Worm (Caenorhabditis elegans) whole organism, L4 larva: Measurements from ENCODE around the gene fbxb-16.
"Not testable (repeated sequence)": the region's sequence is repeated elsewhere in the genome, so short reads cannot be mapped to it uniquely, and the experiment has no call there.

Source experiments
- D1046.2 ChIP-seq: fragments of 200-800 bp; sonication (Bioruptor generic); IDR thresholded peaks from 2 replicates; pipeline ENCODE4 v1.3.6; 2022; ENCODE audit warnings: missing genetic modification characterization, missing compliant biosample characterization
- aly-2 ChIP-seq: sonication (generic microtip); optimal IDR thresholded peaks from 2 replicates; lab custom pipeline; 2018; ENCODE audit warnings: missing biosample characterization, missing genetic modification characterization
- ctbp-1 ChIP-seq: fragments of 200-800 bp; sonication (Bioruptor generic); IDR thresholded peaks from 2 replicates; pipeline ENCODE4 v1.3.6; 2022; ENCODE audit warnings: missing genetic modification reagents, missing genetic modification characterization, missing compliant biosample characterization
- daf-16 ChIP-seq, 3 experiments: sonication (generic microtip); optimal IDR thresholded peaks; 2 replicates each; lab custom pipeline; 2016 to 2017; ENCODE audit warnings: missing genetic modification characterization in 3 of 3, missing genetic modification reagents in 3 of 3, mild to moderate bottlenecking in 2 of 3, missing compliant biosample characterization in 2 of 3, missing biosample characterization in 1 of 3, moderate library complexity in 1 of 3
- daf-8 ChIP-seq: fragments of 200-800 bp; sonication (Bioruptor generic); IDR thresholded peaks from 2 replicates; pipeline ENCODE4 v1.3.6; 2022; ENCODE audit warnings: missing genetic modification characterization, missing compliant biosample characterization
- fos-1 ChIP-seq: fragments of 150-350 bp; optimal IDR thresholded peaks from 2 replicates; lab custom pipeline; 2014; ENCODE audit warnings: missing biosample characterization, missing genetic modification characterization
- lin-39 ChIP-seq: fragments of 150-350 bp; optimal IDR thresholded peaks from 2 replicates; lab custom pipeline; 2014; ENCODE audit warnings: missing biosample characterization, missing genetic modification reagents, missing genetic modification characterization
- lir-3 ChIP-seq: sonication (generic microtip); optimal IDR thresholded peaks from 2 replicates; lab custom pipeline; 2016; ENCODE audit warnings: mild to moderate bottlenecking, missing genetic modification characterization, missing compliant biosample characterization
- madf-5 ChIP-seq, 2 experiments: fragments of 200-800 bp; sonication (Bioruptor generic); IDR thresholded peaks; 2 replicates each; pipeline ENCODE4 v1.3.6; 2022; ENCODE audit warnings: missing compliant biosample characterization in 2 of 2, missing genetic modification characterization in 2 of 2
- snpc-4 ChIP-seq: fragments of 150-350 bp; optimal IDR thresholded peaks from 2 replicates; lab custom pipeline; 2014; ENCODE audit warnings: missing biosample characterization, missing genetic modification characterization

- TF ChIP-seq ctbp-1; fos-1 (tag; lab: Kevin White, UChicago); daf-16 (GFP tag; optimal IDR thresholded peaks at IDR 0.05; lab: Kevin White, UChicago); daf-16 (tag; optimal IDR thresholded peaks at IDR 0.05; lab: Kevin White, UChicago); aly-2 (tag; lab: Kevin White, UChicago); D1046.2; daf-8 (GFP tag; lab: Robert Waterston, UW); madf-5 (GFP tag; IDR thresholded peaks at IDR 0.05; lab: Robert Waterston, UW); lin-39 (tag; lab: Kevin White, UChicago); lir-3 (tag; lab: Kevin White, UChicago); snpc-4 (tag; lab: Kevin White, UChicago): not testable (repeated sequence)
These were observed 18.2 kb downstream of the fbxb-16 start, which contains the start of gene C08E3.1 for ce11 chrII:1633490-1633889.
